Fruit fly (Drosophila melanogaster): ENCODE data around the gene S.

Gene S

dm6 chr2L:1118880-1119809 lies 41.5 kb upstream of the S start (continued):
- TF ChIP-seq CG10366 (GFP tag; IDR thresholded peaks at IDR 0.05) (peak; percentile 76), CG12071 (GFP tag; optimal IDR thresholded peaks at IDR 0.05) (peak; percentile 15), insv (GFP tag; optimal IDR thresholded peaks at IDR 0.05) (peak in 1 of 2 experiments; percentile 21), H2.0 (GFP tag; IDR thresholded peaks at IDR 0.05) (peak; percentile 69; the same call in 1 of the 2 replicates), CG14441 (GFP tag; IDR thresholded peaks at IDR 0.05) (peak; percentile 84), NC2β (GFP tag; optimal IDR thresholded peaks at IDR 0.05) (no peak), MTF-1 (GFP tag; optimal IDR thresholded peaks at IDR 0.05; ENCODE audit: borderline replicate concordance) (peak; percentile 48), corto (GFP tag; optimal IDR thresholded peaks at IDR 0.05) (peak; percentile 87), CG11398 (GFP tag; optimal IDR thresholded peaks at IDR 0.05) (no peak), CG17829 (tag; optimal IDR thresholded peaks at IDR 0.05) (peak; percentile 21), CG10654 (GFP tag; optimal IDR thresholded peaks at IDR 0.05) (peak; percentile 54), CG6791 (GFP tag; IDR thresholded peaks at IDR 0.05; ENCODE audit: partially characterized antibody) (no peak), org-1 (GFP tag; optimal IDR thresholded peaks at IDR 0.05) (peak; percentile 78), Rfx (GFP tag; IDR thresholded peaks at IDR 0.05) (peak; percentile 84), Doc3 (GFP tag; IDR thresholded peaks at IDR 0.05; ENCODE audit: partially characterized antibody) (no peak; the same call in 2 of the 3 replicates), CG4282 (GFP tag; optimal IDR thresholded peaks at IDR 0.05) (no peak), hbn (GFP tag; IDR thresholded peaks at IDR 0.05; ENCODE audit: partially characterized antibody) (no peak), mam (GFP tag; optimal IDR thresholded peaks at IDR 0.05) (peak; percentile 77), CG12155 (GFP tag; optimal IDR thresholded peaks at IDR 0.05) (peak; percentile 85), Ssrp (tag; optimal IDR thresholded peaks at IDR 0.05) (peak; percentile 44), schlank (tag; optimal IDR thresholded peaks at IDR 0.05) (peak; percentile 79), wdn (GFP tag; IDR thresholded peaks at IDR 0.05) (peak; percentile 82), CG17328 (GFP tag; IDR thresholded peaks at IDR 0.05) (peak; percentile 62), fd64A (GFP tag; optimal IDR thresholded peaks at IDR 0.05) (no peak), hth (optimal IDR thresholded peaks at IDR 0.05) (no peak), twi (tag; optimal IDR thresholded peaks at IDR 0.05) (peak; percentile 75), CG1602 (GFP tag; optimal IDR thresholded peaks at IDR 0.05) (peak; percentile 63), disco-r (GFP tag; optimal IDR thresholded peaks at IDR 0.05) (peak; percentile 11), run (tag; optimal IDR thresholded peaks at IDR 0.05) (no peak), eyg (GFP tag; optimal IDR thresholded peaks at IDR 0.05) (no peak), Usf (GFP tag; optimal IDR thresholded peaks at IDR 0.05) (peak; percentile 56), nom (GFP tag; optimal IDR thresholded peaks at IDR 0.05) (peak; percentile 26), gsb-n (tag; optimal IDR thresholded peaks at IDR 0.05) (no peak), Nf-YC (tag; optimal IDR thresholded peaks at IDR 0.05) (peak; percentile 6), CG8924 (tag; optimal IDR thresholded peaks at IDR 0.05) (peak; percentile 64), cwo (GFP tag; optimal IDR thresholded peaks at IDR 0.05) (peak; percentile 85), CG11247 (GFP tag; IDR thresholded peaks at IDR 0.05) (peak; percentile 73), wor (GFP tag; IDR thresholded peaks at IDR 0.05) (peak; percentile 47; the same call in 1 of the 2 replicates), CG7556 (GFP tag; optimal IDR thresholded peaks at IDR 0.05) (peak; percentile 74), CG6689 (GFP tag; IDR thresholded peaks at IDR 0.05) (peak; percentile 85), prd (optimal IDR thresholded peaks at IDR 0.05) (no peak), prd (GFP tag; IDR thresholded peaks at IDR 0.05) (peak; percentile 88), Deaf1 (tag; optimal IDR thresholded peaks at IDR 0.05) (peak; percentile 97), Ravus (GFP tag; IDR thresholded peaks at IDR 0.05) (peak; percentile 30; the same call in 1 of the 2 replicates), bowl (GFP tag; IDR thresholded peaks at IDR 0.05) (peak; percentile 44; the same call in 1 of the 2 replicates), NFAT (GFP tag; IDR thresholded peaks at IDR 0.05) (peak; percentile 66), Bdp1 (GFP tag; optimal IDR thresholded peaks at IDR 0.05) (peak; percentile 62), Neu2 (GFP tag; optimal IDR thresholded peaks at IDR 0.05; ENCODE audit: borderline replicate concordance) (no peak), Awh (GFP tag; IDR thresholded peaks at IDR 0.05) (peak; percentile 36; the same call in 1 of the 2 replicates)
